In genomic region chr3L:1300076-1300635, dm6 we compare ENCODE assay signal across 5 fruit fly cellular contexts.
TF ChIP-seq lines count a peak whose summit lies in the region.

No protein-coding gene starts in this region.

- peak; percentile 39 for TF ChIP-seq CTCF in whole organism, embryonic (GFP tag; optimal IDR thresholded peaks at IDR 0.05; lab: Kevin White, UChicago)

TF ChIP-seq in whole organism, adult, 20 proteins besides CTCF, POLR2A, EP300 and RAD21:
- TF ChIP-seq Clk (GFP tag; optimal IDR thresholded peaks at IDR 0.05; lab: Kevin White, UChicago) (no peak), ovo (GFP tag; optimal IDR thresholded peaks at IDR 0.05; lab: Kevin White, UChicago) (no peak), Mnt (GFP tag; optimal IDR thresholded peaks at IDR 0.05; lab: Kevin White, UChicago) (no peak), pad (GFP tag; optimal IDR thresholded peaks at IDR 0.05; lab: Kevin White, UChicago) (peak; percentile 67), Crg-1 (GFP tag; optimal IDR thresholded peaks at IDR 0.05; lab: Kevin White, UChicago) (no peak), tj (GFP tag; optimal IDR thresholded peaks at IDR 0.05; lab: Kevin White, UChicago) (peak; percentile 98), CG33017 (tag; optimal IDR thresholded peaks at IDR 0.05; lab: Kevin White, UChicago) (peak; percentile 52), bab1 (GFP tag; optimal IDR thresholded peaks at IDR 0.05; lab: Kevin White, UChicago) (peak; percentile 91), CG14711 (tag; optimal IDR thresholded peaks at IDR 0.05; lab: Kevin White, UChicago) (peak; percentile 80), CG7045 (GFP tag; optimal IDR thresholded peaks at IDR 0.05; lab: Kevin White, UChicago) (peak; percentile 44), CG11617 (GFP tag; optimal IDR thresholded peaks at IDR 0.05; lab: Kevin White, UChicago) (peak; percentile 52), cic (GFP tag; optimal IDR thresholded peaks at IDR 0.05; lab: Kevin White, UChicago) (no peak), cnc (optimal IDR thresholded peaks at IDR 0.05; lab: Kevin White, UChicago) (no peak), CG7101 (tag; optimal IDR thresholded peaks at IDR 0.05; lab: Kevin White, UChicago) (peak; percentile 76), CG12768 (GFP tag; optimal IDR thresholded peaks at IDR 0.05; lab: Kevin White, UChicago) (peak; percentile 3)

TF ChIP-seq in whole organism, embryonic, 481 proteins besides CTCF, POLR2A, EP300 and RAD21 (continues in another document):
- peak; percentile 58 for TF ChIP-seq Gsc (GFP tag; IDR thresholded peaks at IDR 0.05; lab: Robert Waterston, UW)
- TF ChIP-seq ssp (GFP tag; IDR thresholded peaks at IDR 0.05; lab: Robert Waterston, UW) = peak; percentile 67
- peak; percentile 44 for TF ChIP-seq CG15073 (GFP tag; optimal IDR thresholded peaks at IDR 0.05; lab: Kevin White, UChicago)
- peak; percentile 90 for TF ChIP-seq CG2678 (tag; optimal IDR thresholded peaks at IDR 0.05; lab: Kevin White, UChicago)
- peak; percentile 48 for TF ChIP-seq CG31388 (GFP tag; optimal IDR thresholded peaks at IDR 0.05; lab: Kevin White, UChicago)
- no peak for TF ChIP-seq mld (GFP tag; IDR thresholded peaks at IDR 0.05; lab: Robert Waterston, UW; ENCODE audit: partially characterized antibody)
- TF ChIP-seq CG9437 (GFP tag; optimal IDR thresholded peaks at IDR 0.05; lab: Kevin White, UChicago) = peak; percentile 68
- no peak for TF ChIP-seq vnd (GFP tag; IDR thresholded peaks at IDR 0.05; lab: Robert Waterston, UW; ENCODE audit: partially characterized antibody)
- no peak for TF ChIP-seq CG17186 (GFP tag; optimal IDR thresholded peaks at IDR 0.05; lab: Kevin White, UChicago)
- no peak for TF ChIP-seq zen2 (GFP tag; IDR thresholded peaks at IDR 0.05; lab: Robert Waterston, UW; ENCODE audit: partially characterized antibody)
- peak; percentile 75 for TF ChIP-seq CG12659 (GFP tag; optimal IDR thresholded peaks at IDR 0.05; lab: Kevin White, UChicago)
- peak; percentile 70 for TF ChIP-seq CG10431 (GFP tag; optimal IDR thresholded peaks at IDR 0.05; lab: Kevin White, UChicago)
- peak; percentile 51 for TF ChIP-seq Gug (GFP tag; IDR thresholded peaks at IDR 0.05; lab: Robert Waterston, UW)
- TF ChIP-seq slbo (GFP tag; IDR thresholded peaks at IDR 0.05; lab: Robert Waterston, UW) = peak; percentile 68
- peak; percentile 97 for TF ChIP-seq CG31441 (GFP tag; IDR thresholded peaks at IDR 0.05; lab: Robert Waterston, UW)
- TF ChIP-seq E2f2 (GFP tag; IDR thresholded peaks at IDR 0.05; lab: Robert Waterston, UW) = peak; percentile 59
- no peak for TF ChIP-seq sqz (GFP tag; optimal IDR thresholded peaks at IDR 0.05; lab: Kevin White, UChicago)
- TF ChIP-seq Usf (GFP tag; optimal IDR thresholded peaks at IDR 0.05; lab: Kevin White, UChicago) = peak; percentile 51
- peak in 1 of 2 experiments; percentile 30 for TF ChIP-seq insv (GFP tag; optimal IDR thresholded peaks at IDR 0.05; lab: Kevin White, UChicago)

TF ChIP-seq in whole organism, prepupa, 60 proteins besides CTCF, POLR2A, EP300 and RAD21 (continues in another document):
- peak; percentile 70 for TF ChIP-seq CG15336 (GFP tag; IDR thresholded peaks at IDR 0.05; lab: Robert Waterston, UW)
- no peak for TF ChIP-seq fd85E (GFP tag; optimal IDR thresholded peaks at IDR 0.05; lab: Kevin White, UChicago)
- no peak for TF ChIP-seq Met (GFP tag; optimal IDR thresholded peaks at IDR 0.05; lab: Kevin White, UChicago)
- TF ChIP-seq lz (GFP tag; optimal IDR thresholded peaks at IDR 0.05; lab: Kevin White, UChicago) = peak; percentile 52
- peak; percentile 47 for TF ChIP-seq Sox15 (GFP tag; optimal IDR thresholded peaks at IDR 0.05; lab: Kevin White, UChicago)
- TF ChIP-seq pdm3 (GFP tag; optimal IDR thresholded peaks at IDR 0.05; lab: Kevin White, UChicago) = no peak
- TF ChIP-seq Sox102F (GFP tag; optimal IDR thresholded peaks at IDR 0.05; lab: Kevin White, UChicago) = no peak
- TF ChIP-seq CG10631 (GFP tag; optimal IDR thresholded peaks at IDR 0.05; lab: Kevin White, UChicago) = no peak
- no peak for TF ChIP-seq dac (GFP tag; optimal IDR thresholded peaks at IDR 0.05; lab: Kevin White, UChicago)
- peak; percentile 40 for TF ChIP-seq CG11902 (GFP tag; optimal IDR thresholded peaks at IDR 0.05; lab: Kevin White, UChicago)
- TF ChIP-seq fd59A (GFP tag; optimal IDR thresholded peaks at IDR 0.05; lab: Kevin White, UChicago) = no peak
- TF ChIP-seq svp (GFP tag; lab: Kevin White, UChicago) = peak; percentile 90
- TF ChIP-seq CG11294 (GFP tag; IDR thresholded peaks at IDR 0.05; lab: Robert Waterston, UW) = peak; percentile 26; the same call in 1 of the 2 replicates
- TF ChIP-seq acj6 (GFP tag; optimal IDR thresholded peaks at IDR 0.05; lab: Kevin White, UChicago) = peak; percentile 60
- peak; percentile 67 for TF ChIP-seq Ets96B (tag; optimal IDR thresholded peaks at IDR 0.05; lab: Kevin White, UChicago)
- TF ChIP-seq net (GFP tag; optimal IDR thresholded peaks at IDR 0.05; lab: Kevin White, UChicago) = peak; percentile 70
- peak; percentile 33 for TF ChIP-seq CG6854 (GFP tag; optimal IDR thresholded peaks at IDR 0.05; lab: Kevin White, UChicago)
- peak; percentile 60 for TF ChIP-seq Sox14 (GFP tag; optimal IDR thresholded peaks at IDR 0.05; lab: Kevin White, UChicago)
- peak; percentile 61 for TF ChIP-seq CG8119 (GFP tag; IDR thresholded peaks at IDR 0.05; lab: Robert Waterston, UW)
- peak; percentile 37 for TF ChIP-seq CG11762 (GFP tag; optimal IDR thresholded peaks at IDR 0.05; lab: Kevin White, UChicago; ENCODE audit: insufficient read depth)

TF ChIP-seq in whole organism, pupa, 21 proteins besides CTCF, POLR2A, EP300 and RAD21:
- no peak for TF ChIP-seq EcR (GFP tag; optimal IDR thresholded peaks at IDR 0.05; lab: Kevin White, UChicago)
- peak; percentile 54 for TF ChIP-seq CG34367 (tag; optimal IDR thresholded peaks at IDR 0.05; lab: Kevin White, UChicago)
- TF ChIP-seq Snoo (tag; optimal IDR thresholded peaks at IDR 0.05; lab: Kevin White, UChicago) = peak; percentile 70
- TF ChIP-seq CG8301 (tag; optimal IDR thresholded peaks at IDR 0.05; lab: Kevin White, UChicago) = peak; percentile 64
- TF ChIP-seq CG17806 (tag; optimal IDR thresholded peaks at IDR 0.05; lab: Kevin White, UChicago) = peak; percentile 69
- peak; percentile 31 for TF ChIP-seq Ets98B (GFP tag; IDR thresholded peaks at IDR 0.05; lab: Robert Waterston, UW)
- TF ChIP-seq CG4496 (GFP tag; IDR thresholded peaks at IDR 0.05; lab: Robert Waterston, UW) = peak; percentile 74; the same call in 2 of the 3 replicates
- TF ChIP-seq CG8159 (tag; optimal IDR thresholded peaks at IDR 0.05; lab: Kevin White, UChicago) = peak; percentile 72
- TF ChIP-seq CG9948 (tag; optimal IDR thresholded peaks at IDR 0.05; lab: Kevin White, UChicago) = peak; percentile 64
- peak; percentile 72 for TF ChIP-seq CG15710 (tag; optimal IDR thresholded peaks at IDR 0.05; lab: Kevin White, UChicago)
- TF ChIP-seq D1 (tag; optimal IDR thresholded peaks at IDR 0.05; lab: Kevin White, UChicago) = no peak
- TF ChIP-seq gl (tag; optimal IDR thresholded peaks at IDR 0.05; lab: Kevin White, UChicago) = peak; percentile 43
- no peak for TF ChIP-seq fd96Ca (GFP tag; IDR thresholded peaks at IDR 0.05; lab: Robert Waterston, UW)

TF ChIP-seq in whole organism, wandering third instar larva, 38 proteins besides CTCF, POLR2A, EP300 and RAD21 (continues in another document):
- TF ChIP-seq Dif (GFP tag; optimal IDR thresholded peaks at IDR 0.05; lab: Kevin White, UChicago; ENCODE audit: partially characterized antibody) (no peak), N (GFP tag; optimal IDR thresholded peaks at IDR 0.05; lab: Kevin White, UChicago) (no peak), sv (GFP tag; optimal IDR thresholded peaks at IDR 0.05; lab: Kevin White, UChicago) (peak; percentile 74), foxo (GFP tag; optimal IDR thresholded peaks at IDR 0.05; lab: Kevin White, UChicago) (peak in 1 of 2 experiments; percentile 74), Jra (GFP tag; optimal IDR thresholded peaks at IDR 0.05; lab: Kevin White, UChicago) (no peak), Hr78 (GFP tag; optimal IDR thresholded peaks at IDR 0.05; lab: Kevin White, UChicago) (no peak), dsf (GFP tag; optimal IDR thresholded peaks at IDR 0.05; lab: Kevin White, UChicago; ENCODE audit: borderline replicate concordance) (no peak), Mio (GFP tag; optimal IDR thresholded peaks at IDR 0.05; lab: Kevin White, UChicago) (no peak), brk (GFP tag; optimal IDR thresholded peaks at IDR 0.05; lab: Kevin White, UChicago) (no peak), Abd-B (GFP tag; optimal IDR thresholded peaks at IDR 0.05; lab: Kevin White, UChicago) (no peak), Myc (optimal IDR thresholded peaks at IDR 0.05; lab: Kevin White, UChicago) (no peak), CrebA (GFP tag; optimal IDR thresholded peaks at IDR 0.05; lab: Kevin White, UChicago; ENCODE audit: borderline replicate concordance) (no peak), woc (GFP tag; optimal IDR thresholded peaks at IDR 0.05; lab: Kevin White, UChicago) (peak; percentile 28), dmrt93B (GFP tag; optimal IDR thresholded peaks at IDR 0.05; lab: Kevin White, UChicago) (no peak), dl (GFP tag; optimal IDR thresholded peaks at IDR 0.05; lab: Kevin White, UChicago; ENCODE audit: insufficient read depth in 1 of 2, partially characterized antibody in 2 of 2) (no peak), CG32264 (GFP tag; optimal IDR thresholded peaks at IDR 0.05; lab: Kevin White, UChicago) (no peak), Vsx2 (GFP tag; optimal IDR thresholded peaks at IDR 0.05; lab: Kevin White, UChicago; ENCODE audit: partially characterized antibody) (no peak), Hnf4 (GFP tag; optimal IDR thresholded peaks at IDR 0.05; lab: Kevin White, UChicago) (no peak), HLH106 (tag; optimal IDR thresholded peaks at IDR 0.05; lab: Kevin White, UChicago) (peak; percentile 80), Sp1 (GFP tag; optimal IDR thresholded peaks at IDR 0.05; lab: Kevin White, UChicago) (peak; percentile 78), tai (GFP tag; optimal IDR thresholded peaks at IDR 0.05; lab: Kevin White, UChicago) (no peak), rgr (GFP tag; optimal IDR thresholded peaks at IDR 0.05; lab: Kevin White, UChicago) (peak; percentile 76), h (GFP tag; optimal IDR thresholded peaks at IDR 0.05; lab: Kevin White, UChicago) (peak; percentile 80), pan (optimal IDR thresholded peaks at IDR 0.05; lab: Kevin White, UChicago) (no peak), usp (GFP tag; optimal IDR thresholded peaks at IDR 0.05; lab: Kevin White, UChicago) (no peak), psq (GFP tag; optimal IDR thresholded peaks at IDR 0.05; lab: Kevin White, UChicago) (peak; percentile 79), Hr83 (GFP tag; optimal IDR thresholded peaks at IDR 0.05; lab: Kevin White, UChicago; ENCODE audit: poor library complexity, severe bottlenecking) (no peak), CG9705 (GFP tag; optimal IDR thresholded peaks at IDR 0.05; lab: Kevin White, UChicago) (peak; percentile 36), OdsH (GFP tag; optimal IDR thresholded peaks at IDR 0.05; lab: Kevin White, UChicago) (peak; percentile 84), br (GFP tag; optimal IDR thresholded peaks at IDR 0.05; lab: Kevin White, UChicago) (peak; percentile 59), jim (GFP tag; optimal IDR thresholded peaks at IDR 0.05; lab: Kevin White, UChicago) (no peak), ey (GFP tag; optimal IDR thresholded peaks at IDR 0.05; lab: Kevin White, UChicago) (peak; percentile 68)
